Worm (Caenorhabditis elegans) whole organism, early embryonic: Measurements from ENCODE around the gene jhdm-1.

Source experiments
- B0310.2 ChIP-seq: sonication (generic microtip); optimal IDR thresholded peaks from 2 replicates; lab custom pipeline; 2016; ENCODE audit warnings: mild to moderate bottlenecking, missing genetic modification characterization, missing compliant biosample characterization
- F13C5.2 ChIP-seq: sonication (generic microtip); optimal IDR thresholded peaks from 2 replicates; lab custom pipeline; 2017; ENCODE audit warnings: mild to moderate bottlenecking, missing genetic modification characterization, inconsistent platforms, missing compliant biosample characterization
- aly-1 ChIP-seq: sonication (generic microtip); optimal IDR thresholded peaks from 2 replicates; lab custom pipeline; 2016; ENCODE audit warnings: missing genetic modification characterization, missing compliant biosample characterization
- ama-1 ChIP-seq: fragments of 150-350 bp; optimal IDR thresholded peaks from 2 replicates; lab custom pipeline; 2014
- ceh-13 ChIP-seq: fragments of 200-800 bp; sonication (Bioruptor generic); optimal IDR thresholded peaks from 2 replicates; lab custom pipeline; 2018; ENCODE audit warnings: mild to moderate bottlenecking, missing genetic modification characterization, missing compliant biosample characterization
- ceh-36 ChIP-seq: sonication (generic microtip); optimal IDR thresholded peaks from 2 replicates; lab custom pipeline; 2016; ENCODE audit warnings: missing genetic modification characterization, inconsistent platforms, missing compliant biosample characterization
- ets-7 ChIP-seq: sonication (generic microtip); optimal IDR thresholded peaks from 2 replicates; lab custom pipeline; 2016; ENCODE audit warnings: missing genotype, missing genetic modification characterization, missing compliant biosample characterization
- flt-1 ChIP-seq: fragments of 200-800 bp; sonication (Bioruptor generic); IDR thresholded peaks from 2 replicates; pipeline ENCODE4 v1.3.6; 2022; ENCODE audit warnings: missing genetic modification characterization, missing compliant biosample characterization
- hmbx-1 ChIP-seq: sonication (generic microtip); optimal IDR thresholded peaks from 2 replicates; lab custom pipeline; 2016; ENCODE audit warnings: mild to moderate bottlenecking, missing genetic modification characterization, missing compliant biosample characterization
- hmg-4 ChIP-seq: fragments of 200-800 bp; sonication (Bioruptor generic); optimal IDR thresholded peaks from 2 replicates; lab custom pipeline; 2018; ENCODE audit warnings: mild to moderate bottlenecking, missing genetic modification characterization, missing compliant biosample characterization
- hnd-1 ChIP-seq: sonication (generic microtip); optimal IDR thresholded peaks from 2 replicates; lab custom pipeline; 2016; ENCODE audit warnings: missing genetic modification characterization, missing compliant biosample characterization
- pes-1 ChIP-seq: fragments of 200-800 bp; sonication (Bioruptor generic); IDR thresholded peaks from 2 replicates; pipeline ENCODE4 v1.3.6; 2022; ENCODE audit warnings: missing genetic modification reagents, missing genetic modification characterization, missing compliant biosample characterization
- scrt-1 ChIP-seq: fragments of 200-800 bp; sonication (Bioruptor generic); IDR thresholded peaks from 2 replicates; pipeline ENCODE4 v1.3.6; 2022; ENCODE audit warnings: missing genetic modification characterization, missing compliant biosample characterization
- sea-1 ChIP-seq: fragments of 200-800 bp; sonication (Bioruptor generic); conservative IDR thresholded peaks from 2 replicates; pipeline ENCODE4 v1.3.6; 2022; ENCODE audit warnings: missing genetic modification characterization, missing compliant biosample characterization
- tbx-11 ChIP-seq: fragments of 200-800 bp; sonication (Bioruptor generic); IDR thresholded peaks from 2 replicates; pipeline ENCODE4 v1.3.6; 2022; ENCODE audit warnings: missing genetic modification characterization, missing compliant biosample characterization
- tbx-37 ChIP-seq: fragments of 200-800 bp; sonication (Bioruptor generic); conservative IDR thresholded peaks from 2 replicates; pipeline ENCODE4 v1.3.6; 2022; ENCODE audit warnings: missing genetic modification reagents, missing genetic modification characterization, missing compliant biosample characterization
- tra-4 ChIP-seq: sonication (generic microtip); optimal IDR thresholded peaks from 2 replicates; lab custom pipeline; 2017; ENCODE audit warnings: missing genetic modification characterization, missing compliant biosample characterization

Gene jhdm-1

DNA sequence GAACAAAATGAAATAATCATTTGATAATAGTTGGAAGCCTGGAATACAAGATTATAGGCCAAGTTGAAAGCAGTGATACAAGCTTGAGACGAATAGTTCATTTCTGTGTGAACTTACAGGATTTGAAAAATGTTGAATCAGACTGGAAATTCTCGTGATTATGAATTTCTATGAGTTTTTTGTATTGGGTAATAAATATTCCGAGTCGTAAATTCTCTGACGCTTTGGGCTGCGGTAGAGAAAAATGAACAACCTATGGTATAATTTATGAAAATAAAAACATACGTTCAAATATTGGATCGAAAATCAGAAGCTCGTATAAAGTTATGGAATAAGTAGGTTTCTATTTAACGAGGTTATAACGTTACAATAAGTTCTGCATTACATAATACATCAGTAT is 38.5 kb downstream of the jhdm-1 start, which contains the start of gene srb-11:
srb-11 (minus strand) TSS at position 101 of the 400 bp plus-strand sequence.
- TF ChIP-seq hmbx-1 (tag; lab: Kevin White, UChicago) (no peak), hnd-1 (tag; lab: Kevin White, UChicago) (no peak), flt-1 (GFP tag; lab: Robert Waterston, UW) (no peak), ceh-36 (tag; lab: Kevin White, UChicago) (no peak), tbx-11 (GFP tag; lab: Robert Waterston, UW) (no peak)

DNA sequence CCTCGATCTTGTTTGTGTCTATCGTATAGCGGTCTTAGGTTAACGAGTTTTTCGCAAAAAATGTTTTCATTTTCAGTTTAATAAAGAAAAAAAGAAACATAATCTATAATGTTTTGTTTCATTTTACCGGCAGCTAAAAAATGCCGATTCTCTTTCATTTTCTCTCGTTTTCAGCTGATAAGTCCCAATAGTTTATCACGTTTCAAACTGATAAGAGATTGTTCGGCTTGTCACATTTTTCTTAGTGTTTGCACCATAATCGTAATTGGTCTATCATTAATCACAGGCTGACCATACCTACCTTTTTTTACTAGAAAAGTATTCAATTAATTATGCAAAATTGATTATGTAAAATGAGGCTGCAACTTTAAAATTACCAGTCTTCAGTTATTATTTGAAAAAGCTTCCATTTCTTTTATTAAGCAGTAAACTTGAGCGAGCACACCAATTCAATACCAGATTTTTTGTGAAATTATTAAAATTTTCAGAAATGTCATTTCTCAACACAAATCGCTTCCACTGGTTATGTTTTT is 41.0 kb downstream of the jhdm-1 start, which contains the start of gene F23F12.13:
F23F12.13 (plus strand) TSS at position 483 of the 533 bp plus-strand sequence.
- TF ChIP-seq pes-1 (GFP tag; lab: Robert Waterston, UW) (no peak), hmg-4 (GFP tag; lab: Kevin White, UChicago) (no peak), ceh-36 (tag; lab: Kevin White, UChicago) (no peak), tbx-37 (GFP tag; lab: Robert Waterston, UW) (no peak), F13C5.2 (tag; lab: Kevin White, UChicago) (no peak), flt-1 (GFP tag; lab: Robert Waterston, UW) (no peak), hmbx-1 (tag; lab: Kevin White, UChicago) (no peak), B0310.2 (tag; lab: Kevin White, UChicago) (no peak), ceh-13 (no peak), ets-7 (tag; lab: Kevin White, UChicago) (no peak)

- TF ChIP-seq ama-1 (lab: Kevin White, UChicago) (no peak), ceh-36 (tag; lab: Kevin White, UChicago) (no peak), flt-1 (GFP tag; lab: Robert Waterston, UW) (no peak), hmg-4 (GFP tag; lab: Kevin White, UChicago) (no peak), hnd-1 (tag; lab: Kevin White, UChicago) (no peak), F13C5.2 (tag; lab: Kevin White, UChicago) (no peak), tbx-37 (GFP tag; lab: Robert Waterston, UW) (no peak), hmbx-1 (tag; lab: Kevin White, UChicago) (no peak), ets-7 (tag; lab: Kevin White, UChicago) (no peak), scrt-1 (GFP tag; lab: Robert Waterston, UW) (no peak), tra-4 (tag; lab: Kevin White, UChicago) (no peak), pes-1 (GFP tag; lab: Robert Waterston, UW) (no peak)
Measured at ce11 chrIII:6498176-6498575, 43.9 kb downstream of the jhdm-1 start, which contains the start of gene sdz-15. TSS of gene sdz-15 (plus strand) at chrIII:6498476.

- no peak for TF ChIP-seq ets-7 (tag; lab: Kevin White, UChicago)
- no peak for TF ChIP-seq ceh-36 (tag; lab: Kevin White, UChicago)
- no peak for TF ChIP-seq ceh-13
- TF ChIP-seq tbx-11 (GFP tag; lab: Robert Waterston, UW), result no peak
- no peak for TF ChIP-seq tra-4 (tag; lab: Kevin White, UChicago)
- TF ChIP-seq scrt-1 (GFP tag; lab: Robert Waterston, UW), result no peak
- TF ChIP-seq hmbx-1 (tag; lab: Kevin White, UChicago), result no peak
- no peak for TF ChIP-seq ama-1 (lab: Kevin White, UChicago)
- TF ChIP-seq aly-1 (tag; lab: Kevin White, UChicago), result no peak
- TF ChIP-seq pes-1 (GFP tag; lab: Robert Waterston, UW), result no peak
- TF ChIP-seq hnd-1 (tag; lab: Kevin White, UChicago), result no peak
- no peak for TF ChIP-seq sea-1 (GFP tag; lab: Robert Waterston, UW)
- no peak for TF ChIP-seq B0310.2 (tag; lab: Kevin White, UChicago)
Measured at ce11 chrIII:6499102-6499501, 44.8 kb downstream of the jhdm-1 start.

- TF ChIP-seq hmg-4 (GFP tag; lab: Kevin White, UChicago) (no peak), scrt-1 (GFP tag; lab: Robert Waterston, UW) (no peak), ceh-13 (no peak), flt-1 (GFP tag; lab: Robert Waterston, UW) (no peak), B0310.2 (tag; lab: Kevin White, UChicago) (no peak), ama-1 (lab: Kevin White, UChicago) (no peak), ets-7 (tag; lab: Kevin White, UChicago) (no peak), tbx-37 (GFP tag; lab: Robert Waterston, UW) (no peak), tbx-11 (GFP tag; lab: Robert Waterston, UW) (no peak), pes-1 (GFP tag; lab: Robert Waterston, UW) (no peak), ceh-36 (tag; lab: Kevin White, UChicago) (no peak), F13C5.2 (tag; lab: Kevin White, UChicago) (no peak), aly-1 (tag; lab: Kevin White, UChicago) (no peak), hnd-1 (tag; lab: Kevin White, UChicago) (no peak), hmbx-1 (tag; lab: Kevin White, UChicago) (no peak), sea-1 (GFP tag; lab: Robert Waterston, UW) (no peak), tra-4 (tag; lab: Kevin White, UChicago) (no peak)
Measured at ce11 chrIII:6500032-6500564, 45.8 kb downstream of the jhdm-1 start, which contains the start of gene F23F12.3. TSS of gene F23F12.3 (plus strand) at chrIII:6500514.

DNA sequence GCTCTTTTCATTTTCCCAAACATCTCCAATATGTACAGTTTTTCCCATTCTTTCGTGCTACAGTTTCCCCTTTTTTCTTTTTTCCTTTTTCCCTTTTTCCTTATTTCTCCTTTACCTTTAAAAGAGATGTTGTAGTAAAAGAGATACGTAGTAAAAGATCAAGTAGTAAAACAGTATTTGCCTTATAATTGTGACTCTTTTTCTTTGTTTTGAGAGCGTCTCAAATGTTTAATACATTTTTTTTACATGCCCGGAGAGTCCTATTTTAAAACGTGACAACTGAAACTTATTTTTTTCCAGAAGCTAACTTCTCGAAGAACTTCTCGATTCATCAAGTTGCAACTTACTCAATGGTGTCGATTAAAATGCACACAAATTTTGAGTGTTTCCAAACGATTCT is 53.5 kb downstream of the jhdm-1 start, which contains the start of gene F23F12.12:
F23F12.12 (plus strand) TSS at position 301 of the 400 bp plus-strand sequence.
- TF ChIP-seq ceh-13 (no peak), pes-1 (GFP tag; lab: Robert Waterston, UW) (no peak), tra-4 (tag; lab: Kevin White, UChicago) (no peak), ceh-36 (tag; lab: Kevin White, UChicago) (no peak), ets-7 (tag; lab: Kevin White, UChicago) (no peak), aly-1 (tag; lab: Kevin White, UChicago) (no peak), F13C5.2 (tag; lab: Kevin White, UChicago) (no peak), hnd-1 (tag; lab: Kevin White, UChicago) (no peak), scrt-1 (GFP tag; lab: Robert Waterston, UW) (no peak), flt-1 (GFP tag; lab: Robert Waterston, UW) (no peak)
